Fruit fly (Drosophila melanogaster) whole organism, adult: ENCODE results near the gene nuf.
A peak's percentile ranks its signal among the peaks of the same experiment; 100 is the strongest.

Source experiments
- CG11617 ChIP-seq: fragments of 200-800 bp; sonication (Bioruptor generic); optimal IDR thresholded peaks from 2 replicates; lab custom pipeline; 2017; ENCODE audit warnings: mild to moderate bottlenecking, missing biosample characterization, missing genetic modification reagents, missing genetic modification characterization
- CG12768 ChIP-seq: fragments of 200-800 bp; sonication (Bioruptor generic); optimal IDR thresholded peaks from 2 replicates; lab custom pipeline; 2017; ENCODE audit warnings: missing biosample characterization, missing genetic modification characterization, mild to moderate bottlenecking, moderate library complexity, missing genetic modification reagents
- CG14711 ChIP-seq: fragments of 200-800 bp; sonication (Bioruptor generic); optimal IDR thresholded peaks from 2 replicates; lab custom pipeline; 2018; ENCODE audit warnings: missing biosample characterization, mild to moderate bottlenecking, missing genetic modification characterization, moderate library complexity
- CG1620 ChIP-seq: fragments of 200-800 bp; sonication (Bioruptor generic); optimal IDR thresholded peaks from 2 replicates; lab custom pipeline; 2016; ENCODE audit warnings: missing biosample characterization, missing genetic modification characterization
- CG33017 ChIP-seq: fragments of 200-800 bp; sonication (Bioruptor generic); optimal IDR thresholded peaks from 2 replicates; lab custom pipeline; 2018; ENCODE audit warnings: missing biosample characterization, mild to moderate bottlenecking, missing genetic modification characterization, moderate library complexity
- CG5204 ChIP-seq: fragments of 200-800 bp; sonication (Bioruptor generic); optimal IDR thresholded peaks from 2 replicates; lab custom pipeline; 2016; ENCODE audit warnings: missing biosample characterization, missing genetic modification characterization
- CG7045 ChIP-seq: fragments of 200-800 bp; sonication (Bioruptor generic); optimal IDR thresholded peaks from 2 replicates; lab custom pipeline; 2017; ENCODE audit warnings: missing biosample characterization, mild to moderate bottlenecking, missing genetic modification characterization
- CG7101 ChIP-seq: fragments of 200-800 bp; sonication (Bioruptor generic); optimal IDR thresholded peaks from 2 replicates; lab custom pipeline; 2018; ENCODE audit warnings: missing biosample characterization, mild to moderate bottlenecking, missing genetic modification characterization, moderate library complexity
- Clk ChIP-seq: fragments of 200-800 bp; sonication (Bioruptor generic); optimal IDR thresholded peaks from 2 replicates; lab custom pipeline; 2017; ENCODE audit warnings: missing biosample characterization, missing genetic modification characterization
- Crg-1 ChIP-seq: fragments of 200-800 bp; sonication (Bioruptor generic); optimal IDR thresholded peaks from 2 replicates; lab custom pipeline; 2016; ENCODE audit warnings: missing biosample characterization, missing genetic modification characterization
- Hr96 ChIP-seq: fragments of 200-800 bp; sonication (Bioruptor generic); optimal IDR thresholded peaks from 2 replicates; lab custom pipeline; 2016; ENCODE audit warnings: missing biosample characterization, missing genetic modification characterization
- Mnt ChIP-seq: fragments of 200-800 bp; sonication (Bioruptor generic); optimal IDR thresholded peaks from 2 replicates; lab custom pipeline; 2016; ENCODE audit warnings: missing biosample characterization, mild to moderate bottlenecking, missing genetic modification characterization
- bab1 ChIP-seq: fragments of 200-800 bp; sonication (Bioruptor generic); optimal IDR thresholded peaks from 3 replicates; lab custom pipeline; 2019; ENCODE audit warnings: missing biosample characterization, mild to moderate bottlenecking, missing genetic modification characterization, moderate library complexity
- cic ChIP-seq: fragments of 200-800 bp; sonication (Bioruptor generic); optimal IDR thresholded peaks from 2 replicates; lab custom pipeline; 2017; ENCODE audit warnings: missing biosample characterization, mild to moderate bottlenecking, missing genetic modification characterization, moderate library complexity
- cnc ChIP-seq, 2 experiments: fragments of >200 bp; optimal IDR thresholded peaks; 2 replicates each; lab custom pipeline; 2017
- kay ChIP-seq: fragments of 200-800 bp; sonication (Bioruptor generic); peaks from one replicate; lab custom pipeline; 2016; ENCODE audit warnings: missing biosample characterization, missing genetic modification characterization, borderline replicate concordance
- ovo ChIP-seq: fragments of 200-800 bp; sonication (Bioruptor generic); optimal IDR thresholded peaks from 2 replicates; lab custom pipeline; 2016; ENCODE audit warnings: missing biosample characterization, missing genetic modification characterization
- pad ChIP-seq: fragments of 200-800 bp; sonication (Bioruptor generic); optimal IDR thresholded peaks from 3 replicates; lab custom pipeline; 2017; ENCODE audit warnings: missing biosample characterization, missing genetic modification characterization, mild to moderate bottlenecking, moderate library complexity, missing genetic modification reagents
- tj ChIP-seq: fragments of 200-800 bp; sonication (Bioruptor generic); optimal IDR thresholded peaks from 3 replicates; lab custom pipeline; 2017; ENCODE audit warnings: missing biosample characterization, mild to moderate bottlenecking, missing genetic modification characterization, moderate library complexity
- toe ChIP-seq: fragments of 200-800 bp; sonication (Bioruptor generic); optimal IDR thresholded peaks from 2 replicates; lab custom pipeline; 2016; ENCODE audit warnings: missing biosample characterization, missing genetic modification characterization

The nuf gene

dm6 chr3L:14190625-14191475 lies at the start of gene nuf:
TSS of gene nuf (plus strand) at chr3L:14190870.
- TF ChIP-seq CG7101 (tag; lab: Kevin White, UChicago) (peak; percentile 33), CG33017 (tag; lab: Kevin White, UChicago) (peak; percentile 25), toe (GFP tag; lab: Kevin White, UChicago) (peak; percentile 32), CG11617 (GFP tag; lab: Kevin White, UChicago) (peak; percentile 56), tj (GFP tag; lab: Kevin White, UChicago) (peak; percentile 50), bab1 (GFP tag; lab: Kevin White, UChicago) (peak; percentile 76), Clk (GFP tag; lab: Kevin White, UChicago) (no peak), Hr96 (GFP tag; lab: Kevin White, UChicago) (peak; percentile 11), kay (no peak), CG12768 (GFP tag; lab: Kevin White, UChicago) (no peak), Mnt (GFP tag; lab: Kevin White, UChicago) (peak; percentile 19), CG7045 (no peak), ovo (GFP tag; lab: Kevin White, UChicago) (peak; percentile 62), CG5204 (GFP tag; lab: Kevin White, UChicago) (no peak), Crg-1 (no peak)

- TF ChIP-seq Mnt (GFP tag; lab: Kevin White, UChicago) = no peak
- TF ChIP-seq CG7045 = no peak
- no peak for TF ChIP-seq toe (GFP tag; lab: Kevin White, UChicago)
- no peak for TF ChIP-seq CG12768 (GFP tag; lab: Kevin White, UChicago)
- TF ChIP-seq tj (GFP tag; lab: Kevin White, UChicago) = no peak
- no peak for TF ChIP-seq CG5204 (GFP tag; lab: Kevin White, UChicago)
- no peak for TF ChIP-seq CG1620 (GFP tag; lab: Kevin White, UChicago)
- no peak for TF ChIP-seq ovo (GFP tag; lab: Kevin White, UChicago)
- TF ChIP-seq cic (GFP tag; lab: Kevin White, UChicago) = no peak
- TF ChIP-seq kay = no peak
- TF ChIP-seq cnc (optimal IDR thresholded peaks at IDR 0.05; lab: Kevin White, UChicago) = no peak
- TF ChIP-seq Hr96 (GFP tag; lab: Kevin White, UChicago) = no peak
- no peak for TF ChIP-seq CG7101 (tag; lab: Kevin White, UChicago)
- TF ChIP-seq bab1 (GFP tag; lab: Kevin White, UChicago) = no peak
- no peak for TF ChIP-seq CG14711 (tag; lab: Kevin White, UChicago)
These were observed 44.9 kb upstream of the nuf start for dm6 chr3L:14145666-14146314.

dm6 chr3L:14146386-14146785 lies 44.3 kb upstream of the nuf start:
- TF ChIP-seq kay = no peak
- no peak for TF ChIP-seq CG12768 (GFP tag; lab: Kevin White, UChicago)
- no peak for TF ChIP-seq Mnt (GFP tag; lab: Kevin White, UChicago)
- no peak for TF ChIP-seq CG11617 (GFP tag; lab: Kevin White, UChicago)
- TF ChIP-seq CG14711 (tag; lab: Kevin White, UChicago) = no peak
- TF ChIP-seq bab1 (GFP tag; lab: Kevin White, UChicago) = no peak
- no peak for TF ChIP-seq cic (GFP tag; lab: Kevin White, UChicago)

dm6 chr3L:14150141-14150556 lies 40.5 kb upstream of the nuf start:
- TF ChIP-seq toe (GFP tag; lab: Kevin White, UChicago) (no peak), CG12768 (GFP tag; lab: Kevin White, UChicago) (no peak), Crg-1 (no peak), CG11617 (GFP tag; lab: Kevin White, UChicago) (no peak), cnc (optimal IDR thresholded peaks at IDR 0.05; lab: Kevin White, UChicago) (no peak), CG7101 (tag; lab: Kevin White, UChicago) (no peak), CG1620 (GFP tag; lab: Kevin White, UChicago) (no peak), CG14711 (tag; lab: Kevin White, UChicago) (no peak), bab1 (GFP tag; lab: Kevin White, UChicago) (no peak), Hr96 (GFP tag; lab: Kevin White, UChicago) (no peak), cic (GFP tag; lab: Kevin White, UChicago) (no peak), tj (GFP tag; lab: Kevin White, UChicago) (no peak), kay (no peak), Clk (GFP tag; lab: Kevin White, UChicago) (no peak), pad (GFP tag; lab: Kevin White, UChicago) (no peak), ovo (GFP tag; lab: Kevin White, UChicago) (no peak), CG7045 (no peak), CG33017 (tag; lab: Kevin White, UChicago) (no peak)

dm6 chr3L:14151447-14151846 lies 39.2 kb upstream of the nuf start:
- TF ChIP-seq tj (GFP tag; lab: Kevin White, UChicago) (no peak), CG1620 (GFP tag; lab: Kevin White, UChicago) (no peak), bab1 (GFP tag; lab: Kevin White, UChicago) (no peak), kay (no peak), CG14711 (tag; lab: Kevin White, UChicago) (no peak), CG33017 (tag; lab: Kevin White, UChicago) (no peak), CG7101 (tag; lab: Kevin White, UChicago) (no peak), CG7045 (no peak), cnc (optimal IDR thresholded peaks at IDR 0.05; lab: Kevin White, UChicago) (no peak), toe (GFP tag; lab: Kevin White, UChicago) (no peak), CG5204 (GFP tag; lab: Kevin White, UChicago) (no peak), Crg-1 (no peak), pad (GFP tag; lab: Kevin White, UChicago) (no peak), cic (GFP tag; lab: Kevin White, UChicago) (no peak), Mnt (GFP tag; lab: Kevin White, UChicago) (no peak), Clk (GFP tag; lab: Kevin White, UChicago) (no peak), CG12768 (GFP tag; lab: Kevin White, UChicago) (no peak)
